Fruit fly (Drosophila melanogaster): ENCODE results near the gene RabGGTb.

Gene RabGGTb

DNA sequence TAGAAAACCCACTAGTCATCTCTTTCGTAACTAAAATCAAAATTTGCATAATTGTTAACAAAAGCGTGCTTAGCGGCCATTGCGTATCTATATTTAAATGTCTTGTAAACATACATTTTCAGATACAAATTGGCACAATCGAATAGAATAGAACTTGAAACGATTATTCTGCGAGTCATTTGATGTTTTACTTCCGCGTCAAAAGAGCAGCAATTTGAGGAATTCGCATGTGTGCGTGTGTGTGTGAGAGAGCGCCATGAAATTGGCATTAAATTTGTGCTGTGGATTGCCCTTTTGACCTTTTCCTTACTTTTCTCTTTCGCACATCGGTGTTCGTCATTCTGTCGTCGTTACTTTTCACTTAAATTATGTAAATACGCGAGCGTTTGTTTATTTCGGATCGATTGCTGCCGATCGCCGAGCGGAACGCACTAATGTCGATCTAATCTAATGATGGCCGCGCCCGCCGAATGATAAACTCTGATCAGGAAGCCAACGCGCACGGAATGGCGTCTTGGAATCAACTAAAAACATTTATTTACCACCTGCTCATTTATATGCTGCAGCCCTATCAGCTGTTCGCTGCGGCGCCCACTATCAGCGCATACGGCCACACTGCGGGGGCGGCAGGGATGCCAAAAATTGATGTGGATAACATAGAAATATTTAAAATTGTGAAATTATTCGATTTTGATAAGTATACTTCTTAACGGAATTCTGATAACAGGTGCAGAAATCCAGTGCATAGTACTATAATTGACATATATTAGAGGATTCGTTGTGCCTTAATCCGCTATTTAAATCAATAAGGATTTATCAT lies 6.0 kb downstream of the RabGGTb start (continued):
- 0 out of 2 replicates have a peak, but pooled peaks have one; percentile 32 for TF ChIP-seq CG11294 (GFP tag; IDR thresholded peaks at IDR 0.05)
- TF ChIP-seq CG7368 (GFP tag; optimal IDR thresholded peaks at IDR 0.05), result no peak
- TF ChIP-seq svp (GFP tag), result peak; percentile 92
- no peak for TF ChIP-seq Sox15 (GFP tag; optimal IDR thresholded peaks at IDR 0.05)
- TF ChIP-seq CG34406 (GFP tag; optimal IDR thresholded peaks at IDR 0.05), result no peak
- no peak for TF ChIP-seq lz (GFP tag; optimal IDR thresholded peaks at IDR 0.05)

DNA sequence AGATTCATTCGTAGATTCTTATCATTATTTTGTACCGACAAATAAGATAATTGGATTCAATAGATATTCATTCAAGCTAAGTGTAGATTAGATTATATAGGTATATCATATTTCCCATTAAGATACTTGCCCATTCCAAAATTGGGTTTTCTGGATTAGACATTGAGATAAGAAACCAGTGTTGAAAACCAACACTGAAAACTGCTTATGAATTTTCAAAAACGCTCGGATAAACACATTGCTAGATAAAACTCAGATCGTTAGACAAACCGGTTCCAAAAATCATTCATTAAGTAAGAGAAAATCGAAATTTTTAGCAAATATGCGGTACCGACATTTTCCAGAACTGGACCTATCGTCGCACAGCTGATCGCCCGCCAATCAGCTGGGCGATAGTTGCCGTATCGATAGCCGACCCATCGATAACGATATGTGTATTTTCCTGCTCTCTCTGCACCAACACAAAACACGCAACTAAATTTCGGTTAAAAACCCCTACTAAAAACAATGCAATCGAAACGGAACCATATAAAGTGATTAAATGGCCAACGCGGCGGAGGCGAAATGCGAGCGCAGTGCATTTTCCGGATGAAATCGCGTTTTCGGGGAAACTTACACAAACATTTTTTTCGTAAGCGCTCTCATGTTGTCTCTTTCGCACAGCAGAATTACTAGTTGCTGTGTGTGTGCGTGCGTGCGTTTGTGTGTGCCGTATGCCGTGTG lies 6.8 kb downstream of the RabGGTb start, which contains the start of the genes NTPase and lilli:
TSS of gene NTPase (minus strand) at position 348 of the 723 bp plus-strand sequence.
TSS of gene lilli (plus strand) at position 427 of the 723 bp plus-strand sequence.
- no peak for TF ChIP-seq fd59A (GFP tag; optimal IDR thresholded peaks at IDR 0.05)
- TF ChIP-seq Hr38 (GFP tag; optimal IDR thresholded peaks at IDR 0.05), result no peak
- TF ChIP-seq CG8632 (GFP tag; optimal IDR thresholded peaks at IDR 0.05), result peak; percentile 3
- TF ChIP-seq Eip78C (GFP tag), result peak; percentile 85
- peak; percentile 32 for TF ChIP-seq Eip75B (GFP tag; optimal IDR thresholded peaks at IDR 0.05)
- no peak for TF ChIP-seq net (GFP tag; optimal IDR thresholded peaks at IDR 0.05)
- peak; percentile 67 for TF ChIP-seq Hr39 (GFP tag; optimal IDR thresholded peaks at IDR 0.05)
- TF ChIP-seq CG11294 (GFP tag; IDR thresholded peaks at IDR 0.05), result 0 out of 2 replicates have a peak, but pooled peaks have one; percentile 10
- peak; percentile 35 for TF ChIP-seq svp (GFP tag)
- TF ChIP-seq eg (GFP tag; IDR thresholded peaks at IDR 0.05), result peak; percentile 59
- TF ChIP-seq CG6163 (GFP tag; IDR thresholded peaks at IDR 0.05), result peak; percentile 65
- TF ChIP-seq topi (GFP tag; optimal IDR thresholded peaks at IDR 0.05), result peak; percentile 66
- TF ChIP-seq Ets96B (tag; optimal IDR thresholded peaks at IDR 0.05), result no peak
- no peak for TF ChIP-seq CG1621 (tag; optimal IDR thresholded peaks at IDR 0.05)
- TF ChIP-seq CG3032 (tag; optimal IDR thresholded peaks at IDR 0.05), result no peak
- peak; percentile 19 for TF ChIP-seq CG16779 (tag; optimal IDR thresholded peaks at IDR 0.05)
- peak; percentile 35 for TF ChIP-seq CG6792 (GFP tag; optimal IDR thresholded peaks at IDR 0.05)
- TF ChIP-seq dac (GFP tag; optimal IDR thresholded peaks at IDR 0.05), result no peak
- peak; percentile 67 for TF ChIP-seq lz (GFP tag; optimal IDR thresholded peaks at IDR 0.05)
- TF ChIP-seq CG3919 (GFP tag; optimal IDR thresholded peaks at IDR 0.05), result peak; percentile 69
- peak; percentile 46 for TF ChIP-seq achi (GFP tag; optimal IDR thresholded peaks at IDR 0.05)
- TF ChIP-seq CG34406 (GFP tag; optimal IDR thresholded peaks at IDR 0.05), result peak; percentile 41
- TF ChIP-seq CG10669 (GFP tag; optimal IDR thresholded peaks at IDR 0.05), result no peak
- TF ChIP-seq fd85E (GFP tag; optimal IDR thresholded peaks at IDR 0.05), result peak; percentile 19
- TF ChIP-seq CG4318 (GFP tag; optimal IDR thresholded peaks at IDR 0.05), result no peak
- TF ChIP-seq cyc (GFP tag; optimal IDR thresholded peaks at IDR 0.05), result peak; percentile 61
- TF ChIP-seq Met (GFP tag; optimal IDR thresholded peaks at IDR 0.05), result peak; percentile 42
- TF ChIP-seq Eip93F (GFP tag; optimal IDR thresholded peaks at IDR 0.05), result no peak
- peak; percentile 19 for TF ChIP-seq dsx (GFP tag; optimal IDR thresholded peaks at IDR 0.05; ENCODE audit: poor library complexity, severe bottlenecking)
- TF ChIP-seq ss (GFP tag; optimal IDR thresholded peaks at IDR 0.05), result peak in 1 of 2 experiments; percentile 16
- no peak for TF ChIP-seq Blimp-1 (GFP tag; optimal IDR thresholded peaks at IDR 0.05)
- TF ChIP-seq CG7368 (GFP tag; optimal IDR thresholded peaks at IDR 0.05), result peak; percentile 56
- TF ChIP-seq pdm3 (GFP tag; optimal IDR thresholded peaks at IDR 0.05), result peak; percentile 57
- TF ChIP-seq vri (GFP tag; optimal IDR thresholded peaks at IDR 0.05), result peak; percentile 8
- peak; percentile 63 for TF ChIP-seq Smox (GFP tag; optimal IDR thresholded peaks at IDR 0.05)
- TF ChIP-seq Hr4 (GFP tag; optimal IDR thresholded peaks at IDR 0.05), result peak; percentile 48
- TF ChIP-seq fkh (GFP tag; optimal IDR thresholded peaks at IDR 0.05), result peak; percentile 57
- no peak for TF ChIP-seq CG6276 (GFP tag; optimal IDR thresholded peaks at IDR 0.05)
- peak; percentile 34 for TF ChIP-seq Sox15 (GFP tag; optimal IDR thresholded peaks at IDR 0.05)
- TF ChIP-seq Ets21C (GFP tag; optimal IDR thresholded peaks at IDR 0.05), result peak; percentile 31
- TF ChIP-seq CG15336 (GFP tag; IDR thresholded peaks at IDR 0.05), result 0 out of 2 replicates have a peak, but pooled peaks have one; percentile 9
- TF ChIP-seq Gug (GFP tag; IDR thresholded peaks at IDR 0.05), result no peak
- TF ChIP-seq CG10631 (GFP tag; optimal IDR thresholded peaks at IDR 0.05), result peak; percentile 73
- TF ChIP-seq acj6 (GFP tag; optimal IDR thresholded peaks at IDR 0.05), result peak; percentile 62
- no peak for TF ChIP-seq CG8119 (GFP tag; IDR thresholded peaks at IDR 0.05)
- TF ChIP-seq Sox102F (GFP tag; optimal IDR thresholded peaks at IDR 0.05), result peak; percentile 68

Data from whole organism, prepupa.